Fruit fly (Drosophila melanogaster): Measurements from ENCODE around the gene Es2.

dm6 chrX:8492849-8493248 lies 31.6 kb downstream of the Es2 start:
- TF ChIP-seq CG5204 (GFP tag; optimal IDR thresholded peaks at IDR 0.05) (no peak), kay (GFP tag; ENCODE audit: borderline replicate concordance) (no peak), tj (GFP tag; optimal IDR thresholded peaks at IDR 0.05) (peak; percentile 47), bab1 (GFP tag; optimal IDR thresholded peaks at IDR 0.05) (peak; percentile 99), Mnt (GFP tag; optimal IDR thresholded peaks at IDR 0.05) (no peak), CG7045 (GFP tag; optimal IDR thresholded peaks at IDR 0.05) (peak; percentile 67), Clk (GFP tag; optimal IDR thresholded peaks at IDR 0.05) (no peak), CG1620 (GFP tag; optimal IDR thresholded peaks at IDR 0.05) (peak; percentile 58), CG11617 (GFP tag; optimal IDR thresholded peaks at IDR 0.05) (peak; percentile 36), CG7101 (tag; optimal IDR thresholded peaks at IDR 0.05) (peak; percentile 80), CG33017 (tag; optimal IDR thresholded peaks at IDR 0.05) (peak; percentile 22), ovo (GFP tag; optimal IDR thresholded peaks at IDR 0.05) (no peak), toe (GFP tag; optimal IDR thresholded peaks at IDR 0.05) (no peak)
